1 fruit fly cellular context compared by ENCODE assay signal in the genomic region with DNA sequence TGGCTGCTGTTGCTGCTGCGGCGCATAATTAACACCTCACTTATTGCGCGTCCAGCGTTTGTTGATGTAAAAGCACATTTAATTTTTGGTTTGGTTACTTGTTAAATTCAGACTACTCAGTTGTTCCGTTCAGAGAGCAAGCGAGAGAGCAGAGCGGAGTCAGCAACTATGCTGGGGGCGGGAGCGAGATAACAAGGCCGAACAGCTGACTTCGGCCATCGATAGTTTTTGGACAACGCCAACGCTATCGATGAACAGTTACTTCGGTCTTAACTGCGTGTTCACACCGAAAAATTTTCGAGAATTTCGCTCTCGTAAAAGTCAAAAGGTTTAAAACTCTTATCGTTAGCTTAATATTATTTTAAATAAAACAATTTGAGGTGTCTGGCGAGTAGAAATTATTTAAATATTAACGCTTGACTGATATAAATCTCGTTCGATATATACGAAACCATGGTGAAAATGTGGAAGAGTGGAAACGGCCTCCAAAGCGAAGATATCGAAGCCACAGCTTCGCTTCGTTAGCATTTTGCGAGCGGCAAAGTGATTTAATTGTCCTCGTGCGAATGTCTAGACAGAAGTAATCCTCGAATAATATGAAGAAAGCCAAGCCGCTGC.
TF ChIP-seq lines count a peak whose summit lies in the region.

A gene (minus strand): TSS at position 116 of the 618 bp plus-strand sequence.
A gene (plus strand): TSS at position 256 of the 618 bp plus-strand sequence.

TF ChIP-seq in whole organism, embryonic, 481 proteins besides CTCF, POLR2A, EP300 and RAD21 (continued from another document and continues in another):
- TF ChIP-seq Mes4 (GFP tag; optimal IDR thresholded peaks at IDR 0.05; lab: Kevin White, UChicago) (no peak), ara (GFP tag; IDR thresholded peaks at IDR 0.05; lab: Robert Waterston, UW) (0 out of 2 replicates have a peak, but pooled peaks have one; percentile 44), Taf1 (GFP tag; IDR thresholded peaks at IDR 0.05; lab: Robert Waterston, UW) (no peak; the same call in 1 of the 2 replicates), CG7928 (GFP tag; optimal IDR thresholded peaks at IDR 0.05; lab: Kevin White, UChicago) (no peak), unpg (GFP tag; optimal IDR thresholded peaks at IDR 0.05; lab: Kevin White, UChicago) (no peak), slbo (GFP tag; IDR thresholded peaks at IDR 0.05; lab: Robert Waterston, UW) (peak; percentile 76), disco-r (GFP tag; optimal IDR thresholded peaks at IDR 0.05; lab: Kevin White, UChicago) (no peak), nau (GFP tag; optimal IDR thresholded peaks at IDR 0.05; lab: Kevin White, UChicago) (no peak), CG13287 (GFP tag; IDR thresholded peaks at IDR 0.05; lab: Robert Waterston, UW; ENCODE audit: partially characterized antibody) (peak; percentile 92), dati (GFP tag; IDR thresholded peaks at IDR 0.05; lab: Robert Waterston, UW) (no peak), Atf3 (GFP tag; optimal IDR thresholded peaks at IDR 0.05; lab: Kevin White, UChicago) (peak; percentile 20), Lpt (GFP tag; optimal IDR thresholded peaks at IDR 0.05; lab: Kevin White, UChicago) (no peak), tna (GFP tag; IDR thresholded peaks at IDR 0.05; lab: Robert Waterston, UW; ENCODE audit: partially characterized antibody) (peak; percentile 44), Opbp (GFP tag; IDR thresholded peaks at IDR 0.05; lab: Robert Waterston, UW; ENCODE audit: partially characterized antibody) (peak; percentile 66), seq (GFP tag; IDR thresholded peaks at IDR 0.05; lab: Robert Waterston, UW) (no peak), CG4424 (GFP tag; optimal IDR thresholded peaks at IDR 0.05; lab: Kevin White, UChicago) (peak; percentile 42), HLHmδ (GFP tag; optimal IDR thresholded peaks at IDR 0.05; lab: Kevin White, UChicago) (peak; percentile 4), Rfx (GFP tag; IDR thresholded peaks at IDR 0.05; lab: Robert Waterston, UW) (peak; percentile 71), Xbp1 (GFP tag; optimal IDR thresholded peaks at IDR 0.05; lab: Kevin White, UChicago) (peak; percentile 72), peb (GFP tag; IDR thresholded peaks at IDR 0.05; lab: Robert Waterston, UW) (no peak), Pdp1 (GFP tag; optimal IDR thresholded peaks at IDR 0.05; lab: Kevin White, UChicago) (peak; percentile 29 to 46), Oaz (GFP tag; IDR thresholded peaks at IDR 0.05; lab: Robert Waterston, UW) (no peak), CG31224 (GFP tag; IDR thresholded peaks at IDR 0.05; lab: Robert Waterston, UW) (no peak), HmgD (GFP tag; optimal IDR thresholded peaks at IDR 0.05; lab: Kevin White, UChicago) (no peak), CG7839 (tag; optimal IDR thresholded peaks at IDR 0.05; lab: Kevin White, UChicago) (peak; percentile 66), CG18011 (GFP tag; optimal IDR thresholded peaks at IDR 0.05; lab: Kevin White, UChicago) (peak; percentile 10), HHEX (GFP tag; optimal IDR thresholded peaks at IDR 0.05; lab: Kevin White, UChicago) (no peak), gcm2 (GFP tag; optimal IDR thresholded peaks at IDR 0.05; lab: Kevin White, UChicago) (no peak), CG4820 (GFP tag; optimal IDR thresholded peaks at IDR 0.05; lab: Kevin White, UChicago) (peak; percentile 46), Mrtf (GFP tag; IDR thresholded peaks at IDR 0.05; lab: Robert Waterston, UW) (no peak), CG5953 (GFP tag; IDR thresholded peaks at IDR 0.05; lab: Robert Waterston, UW) (no peak), chif (GFP tag; optimal IDR thresholded peaks at IDR 0.05; lab: Kevin White, UChicago) (peak; percentile 4 to 63), CG13296 (GFP tag; optimal IDR thresholded peaks at IDR 0.05; lab: Kevin White, UChicago) (no peak), sens-2 (GFP tag; IDR thresholded peaks at IDR 0.05; lab: Robert Waterston, UW) (0 out of 2 replicates have a peak, but pooled peaks have one; percentile 22), C15 (GFP tag; IDR thresholded peaks at IDR 0.05; lab: Robert Waterston, UW) (no peak), CG17802 (tag; optimal IDR thresholded peaks at IDR 0.05; lab: Kevin White, UChicago) (peak; percentile 93), CG12942 (GFP tag; optimal IDR thresholded peaks at IDR 0.05; lab: Kevin White, UChicago) (peak; percentile 54), Hand (GFP tag; optimal IDR thresholded peaks at IDR 0.05; lab: Kevin White, UChicago) (peak; percentile 10), her (GFP tag; optimal IDR thresholded peaks at IDR 0.05; lab: Kevin White, UChicago) (no peak), pnt (GFP tag; optimal IDR thresholded peaks at IDR 0.05; lab: Kevin White, UChicago) (no peak), vnd (GFP tag; IDR thresholded peaks at IDR 0.05; lab: Robert Waterston, UW; ENCODE audit: partially characterized antibody) (peak; percentile 91), CG6689 (GFP tag; IDR thresholded peaks at IDR 0.05; lab: Robert Waterston, UW) (peak; percentile 62; the same call in 1 of the 2 replicates), CG14014 (GFP tag; IDR thresholded peaks at IDR 0.05; lab: Robert Waterston, UW) (no peak; the same call in 1 of the 2 replicates), CG2120 (GFP tag; optimal IDR thresholded peaks at IDR 0.05; lab: Kevin White, UChicago) (peak; percentile 82), CG15696 (tag; optimal IDR thresholded peaks at IDR 0.05; lab: Kevin White, UChicago) (peak; percentile 54), ash1 (GFP tag; optimal IDR thresholded peaks at IDR 0.05; lab: Kevin White, UChicago) (no peak), sim (GFP tag; IDR thresholded peaks at IDR 0.05; lab: Robert Waterston, UW) (no peak), Adf1 (GFP tag; IDR thresholded peaks at IDR 0.05; lab: Robert Waterston, UW) (peak; percentile 43), Dek (tag; optimal IDR thresholded peaks at IDR 0.05; lab: Kevin White, UChicago) (peak; percentile 48), Ssrp (tag; optimal IDR thresholded peaks at IDR 0.05; lab: Kevin White, UChicago) (peak; percentile 59), pb (GFP tag; optimal IDR thresholded peaks at IDR 0.05; lab: Kevin White, UChicago) (no peak), CG43689 (GFP tag; IDR thresholded peaks at IDR 0.05; lab: Robert Waterston, UW) (no peak), onecut (GFP tag; IDR thresholded peaks at IDR 0.05; lab: Robert Waterston, UW) (no peak), so (GFP tag; IDR thresholded peaks at IDR 0.05; lab: Robert Waterston, UW) (no peak), Nf-YA (GFP tag; IDR thresholded peaks at IDR 0.05; lab: Robert Waterston, UW) (0 out of 2 replicates have a peak, but pooled peaks have one; percentile 27), crc (GFP tag; optimal IDR thresholded peaks at IDR 0.05; lab: Kevin White, UChicago) (peak; percentile 15), wek (GFP tag; optimal IDR thresholded peaks at IDR 0.05; lab: Kevin White, UChicago) (peak; percentile 22), tgo (GFP tag; IDR thresholded peaks at IDR 0.05; lab: Robert Waterston, UW) (peak; percentile 42; the same call in 2 of the 3 replicates), Trl (optimal IDR thresholded peaks at IDR 0.05; lab: Kevin White, UChicago) (peak; percentile 82 to 88), Trl (GFP tag; optimal IDR thresholded peaks at IDR 0.05; lab: Kevin White, UChicago) (peak; percentile 43), CG17328 (GFP tag; IDR thresholded peaks at IDR 0.05; lab: Robert Waterston, UW) (0 out of 2 replicates have a peak, but pooled peaks have one; percentile 6), Sry-β (GFP tag; optimal IDR thresholded peaks at IDR 0.05; lab: Kevin White, UChicago) (peak; percentile 25), Xrp1 (GFP tag; IDR thresholded peaks at IDR 0.05; lab: Robert Waterston, UW) (peak; percentile 65), abd-A (tag; optimal IDR thresholded peaks at IDR 0.05; lab: Kevin White, UChicago) (no peak), Sin3A (optimal IDR thresholded peaks at IDR 0.05; lab: Kevin White, UChicago) (peak; percentile 98), CG8924 (tag; optimal IDR thresholded peaks at IDR 0.05; lab: Kevin White, UChicago) (peak; percentile 68), CG3995 (GFP tag; optimal IDR thresholded peaks at IDR 0.05; lab: Kevin White, UChicago) (peak; percentile 76), E2f1 (GFP tag; IDR thresholded peaks at IDR 0.05; lab: Robert Waterston, UW) (no peak), CG13624 (GFP tag; optimal IDR thresholded peaks at IDR 0.05; lab: Kevin White, UChicago) (peak; percentile 43), lilli (GFP tag; optimal IDR thresholded peaks at IDR 0.05; lab: Kevin White, UChicago) (peak; percentile 81), Mad (GFP tag; optimal IDR thresholded peaks at IDR 0.05; lab: Kevin White, UChicago) (peak; percentile 79), pzg (GFP tag; optimal IDR thresholded peaks at IDR 0.05; lab: Kevin White, UChicago) (peak; percentile 73), CG6272 (GFP tag; IDR thresholded peaks at IDR 0.05; lab: Robert Waterston, UW) (no peak), toy (GFP tag; IDR thresholded peaks at IDR 0.05; lab: Robert Waterston, UW) (no peak), Blimp-1 (GFP tag; optimal IDR thresholded peaks at IDR 0.05; lab: Kevin White, UChicago) (no peak), Lhr (GFP tag; optimal IDR thresholded peaks at IDR 0.05; lab: Kevin White, UChicago) (no peak), Usf (GFP tag; optimal IDR thresholded peaks at IDR 0.05; lab: Kevin White, UChicago) (peak; percentile 39), oc (tag; optimal IDR thresholded peaks at IDR 0.05; lab: Kevin White, UChicago) (no peak), CG14050 (GFP tag; IDR thresholded peaks at IDR 0.05; lab: Robert Waterston, UW) (no peak), Oli (tag; optimal IDR thresholded peaks at IDR 0.05; lab: Kevin White, UChicago) (peak; percentile 46), CG11456 (GFP tag; IDR thresholded peaks at IDR 0.05; lab: Robert Waterston, UW) (no peak), CG12299 (tag; optimal IDR thresholded peaks at IDR 0.05; lab: Kevin White, UChicago) (no peak), B-H2 (GFP tag; optimal IDR thresholded peaks at IDR 0.05; lab: Kevin White, UChicago) (peak; percentile 23), bbx (GFP tag; IDR thresholded peaks at IDR 0.05; lab: Robert Waterston, UW; ENCODE audit: partially characterized antibody) (peak; percentile 83), CG4360 (GFP tag; IDR thresholded peaks at IDR 0.05; lab: Robert Waterston, UW) (no peak), CG9797 (GFP tag; optimal IDR thresholded peaks at IDR 0.05; lab: Kevin White, UChicago) (peak; percentile 42), Atf6 (GFP tag; IDR thresholded peaks at IDR 0.05; lab: Robert Waterston, UW) (peak; percentile 52; the same call in 1 of the 2 replicates), CG13424 (tag; optimal IDR thresholded peaks at IDR 0.05; lab: Kevin White, UChicago) (peak; percentile 59), bsh (GFP tag; optimal IDR thresholded peaks at IDR 0.05; lab: Kevin White, UChicago) (peak in 1 of 2 experiments; percentile 47), hb (GFP tag; IDR thresholded peaks at IDR 0.05; lab: Robert Waterston, UW; ENCODE audit: partially characterized antibody) (peak; percentile 84), en (GFP tag; optimal IDR thresholded peaks at IDR 0.05; lab: Kevin White, UChicago) (no peak), slou (GFP tag; optimal IDR thresholded peaks at IDR 0.05; lab: Kevin White, UChicago) (peak; percentile 23), kah (GFP tag; optimal IDR thresholded peaks at IDR 0.05; lab: Kevin White, UChicago) (no peak), fu2 (GFP tag; optimal IDR thresholded peaks at IDR 0.05; lab: Kevin White, UChicago) (peak; percentile 53), CG34376 (GFP tag; optimal IDR thresholded peaks at IDR 0.05; lab: Kevin White, UChicago) (peak; percentile 57), p53 (GFP tag; optimal IDR thresholded peaks at IDR 0.05; lab: Kevin White, UChicago) (no peak), NfI (GFP tag; optimal IDR thresholded peaks at IDR 0.05; lab: Kevin White, UChicago) (peak; percentile 58), CG5245 (GFP tag; optimal IDR thresholded peaks at IDR 0.05; lab: Kevin White, UChicago) (no peak), CG9817 (tag; optimal IDR thresholded peaks at IDR 0.05; lab: Kevin White, UChicago) (peak; percentile 67), pros (GFP tag; optimal IDR thresholded peaks at IDR 0.05; lab: Kevin White, UChicago) (no peak), Gsc (GFP tag; IDR thresholded peaks at IDR 0.05; lab: Robert Waterston, UW) (no peak), HmgZ (tag; optimal IDR thresholded peaks at IDR 0.05; lab: Kevin White, UChicago) (peak; percentile 52), CkIIα-i1 (GFP tag; IDR thresholded peaks at IDR 0.05; lab: Robert Waterston, UW) (no peak), CG6683 (GFP tag; optimal IDR thresholded peaks at IDR 0.05; lab: Kevin White, UChicago) (no peak), CG4707 (GFP tag; optimal IDR thresholded peaks at IDR 0.05; lab: Kevin White, UChicago) (no peak), CoRest (tag; optimal IDR thresholded peaks at IDR 0.05; lab: Kevin White, UChicago) (peak; percentile 79), CG30020 (tag; optimal IDR thresholded peaks at IDR 0.05; lab: Kevin White, UChicago) (peak; percentile 91), ac (GFP tag; optimal IDR thresholded peaks at IDR 0.05; lab: Kevin White, UChicago) (no peak), CG33557 (GFP tag; optimal IDR thresholded peaks at IDR 0.05; lab: Kevin White, UChicago) (peak; percentile 22), CG7357 (GFP tag; IDR thresholded peaks at IDR 0.05; lab: Robert Waterston, UW) (peak; percentile 99), rib (GFP tag; IDR thresholded peaks at IDR 0.05; lab: Robert Waterston, UW) (no peak), az2 (GFP tag; optimal IDR thresholded peaks at IDR 0.05; lab: Kevin White, UChicago) (peak; percentile 45), danr (GFP tag; IDR thresholded peaks at IDR 0.05; lab: Robert Waterston, UW) (peak; percentile 50; the same call in 1 of the 2 replicates), CG1792 (GFP tag; optimal IDR thresholded peaks at IDR 0.05; lab: Kevin White, UChicago) (no peak), CG17829 (tag; optimal IDR thresholded peaks at IDR 0.05; lab: Kevin White, UChicago) (peak; percentile 77), Dp (GFP tag; optimal IDR thresholded peaks at IDR 0.05; lab: Kevin White, UChicago) (peak; percentile 20), mld (GFP tag; IDR thresholded peaks at IDR 0.05; lab: Robert Waterston, UW; ENCODE audit: partially characterized antibody) (peak; percentile 80), esg (GFP tag; conservative IDR thresholded peaks at IDR 0.05; lab: Robert Waterston, UW) (no peak), Stat92E (GFP tag; optimal IDR thresholded peaks at IDR 0.05; lab: Kevin White, UChicago) (peak in 1 of 3 experiments; percentile 70), wor (GFP tag; IDR thresholded peaks at IDR 0.05; lab: Robert Waterston, UW) (no peak), CG11398 (GFP tag; optimal IDR thresholded peaks at IDR 0.05; lab: Kevin White, UChicago) (no peak), jumu (GFP tag; optimal IDR thresholded peaks at IDR 0.05; lab: Kevin White, UChicago) (peak; percentile 51), CG10366 (GFP tag; IDR thresholded peaks at IDR 0.05; lab: Robert Waterston, UW) (peak; percentile 46; the same call in 1 of the 2 replicates)
